Fruit fly (Drosophila melanogaster) whole organism, embryonic: Measurements from ENCODE around the gene Cpr65Av.

Experiments used
- Adf1 ChIP-seq: fragments of 200-800 bp; sonication (Bioruptor generic); IDR thresholded peaks from 2 replicates; pipeline ENCODE4 v1.3.6; 2022; ENCODE audit warnings: missing biosample characterization, missing genetic modification characterization
- Atf3 ChIP-seq: fragments of 200-800 bp; sonication (Bioruptor generic); optimal IDR thresholded peaks from 3 replicates; lab custom pipeline; 2016; ENCODE audit warnings: missing biosample characterization, missing genetic modification characterization
- Atf6 ChIP-seq: fragments of 200-800 bp; sonication (Bioruptor generic); IDR thresholded peaks from 2 replicates; pipeline ENCODE4 v1.3.6; 2022; ENCODE audit warnings: missing biosample characterization, missing genetic modification characterization
- CG1024 ChIP-seq: fragments of 200-800 bp; sonication (Bioruptor generic); IDR thresholded peaks from 2 replicates; pipeline ENCODE4 v1.3.6; 2022; ENCODE audit warnings: missing biosample characterization, missing genetic modification characterization
- CG11085 ChIP-seq: fragments of 200-800 bp; sonication (Bioruptor generic); IDR thresholded peaks from 2 replicates; pipeline ENCODE4 v1.3.6; 2022; ENCODE audit warnings: missing biosample characterization, missing genetic modification characterization
- CG12391 ChIP-seq: fragments of 200-800 bp; sonication (Bioruptor generic); optimal IDR thresholded peaks from 3 replicates; lab custom pipeline; 2018; ENCODE audit warnings: missing biosample characterization, mild to moderate bottlenecking, missing genetic modification characterization, moderate library complexity
- CG12659 ChIP-seq: fragments of 200-800 bp; sonication (Bioruptor generic); optimal IDR thresholded peaks from 3 replicates; lab custom pipeline; 2017; ENCODE audit warnings: mild to moderate bottlenecking, missing biosample characterization, missing genetic modification reagents, missing genetic modification characterization
- CG13123 ChIP-seq: fragments of 200-800 bp; sonication (Bioruptor generic); optimal IDR thresholded peaks from 2 replicates; lab custom pipeline; 2016; ENCODE audit warnings: missing biosample characterization, missing genetic modification characterization
- CG13287 ChIP-seq: fragments of 200-800 bp; sonication (Bioruptor generic); IDR thresholded peaks from 2 replicates; pipeline ENCODE4 v1.3.6; 2022; ENCODE audit warnings: missing biosample characterization, missing genetic modification characterization; ENCODE audit not compliant: partially characterized antibody
- CG13424 ChIP-seq: fragments of 200-800 bp; sonication (Bioruptor generic); optimal IDR thresholded peaks from 2 replicates; lab custom pipeline; 2019; ENCODE audit warnings: missing biosample characterization, mild to moderate bottlenecking, missing genetic modification characterization, moderate library complexity
- CG14667 ChIP-seq: fragments of 200-800 bp; sonication (Bioruptor generic); IDR thresholded peaks from 2 replicates; pipeline ENCODE4 v1.3.6; 2022; ENCODE audit warnings: missing biosample characterization, missing genetic modification characterization
- CG1529 ChIP-seq: fragments of 200-800 bp; sonication (Bioruptor generic); optimal IDR thresholded peaks from 3 replicates; lab custom pipeline; 2018; ENCODE audit warnings: missing biosample characterization, missing genetic modification characterization
- CG17186 ChIP-seq: fragments of 200-800 bp; sonication (Bioruptor generic); optimal IDR thresholded peaks from 3 replicates; lab custom pipeline; 2017; ENCODE audit warnings: missing biosample characterization, missing genetic modification reagents, missing genetic modification characterization
- CG18262 ChIP-seq: fragments of 200-800 bp; optimal IDR thresholded peaks from 3 replicates; lab custom pipeline; 2019; ENCODE audit warnings: missing biosample characterization, mild to moderate bottlenecking, missing genetic modification characterization, moderate library complexity
- CG2116 ChIP-seq: fragments of 200-800 bp; sonication (Bioruptor generic); optimal IDR thresholded peaks from 3 replicates; lab custom pipeline; 2018; ENCODE audit warnings: missing biosample characterization, mild to moderate bottlenecking, missing genetic modification characterization
- CG3847 ChIP-seq: fragments of 200-800 bp; sonication (Bioruptor generic); IDR thresholded peaks from 2 replicates; pipeline ENCODE4 v1.3.6; 2022; ENCODE audit warnings: missing biosample characterization, missing genetic modification characterization
- CG6654 ChIP-seq: fragments of 200-800 bp; sonication (Bioruptor generic); optimal IDR thresholded peaks from 2 replicates; lab custom pipeline; 2017; ENCODE audit warnings: missing biosample characterization, mild to moderate bottlenecking, missing genetic modification characterization
- CG8924 ChIP-seq: fragments of 200-800 bp; optimal IDR thresholded peaks from 3 replicates; lab custom pipeline; 2019; ENCODE audit warnings: missing biosample characterization, mild to moderate bottlenecking, missing genetic modification characterization, moderate library complexity
- CG9437 ChIP-seq: fragments of 200-800 bp; sonication (Bioruptor generic); optimal IDR thresholded peaks from 2 replicates; lab custom pipeline; 2018; ENCODE audit warnings: missing biosample characterization, mild to moderate bottlenecking, missing genetic modification characterization
- CHES-1-like ChIP-seq: fragments of 200-800 bp; sonication (Bioruptor generic); optimal IDR thresholded peaks from 2 replicates; lab custom pipeline; 2016; ENCODE audit warnings: missing biosample characterization, missing genetic modification characterization
- D19B ChIP-seq: fragments of 200-800 bp; sonication (Bioruptor generic); optimal IDR thresholded peaks from 2 replicates; lab custom pipeline; 2017; ENCODE audit warnings: missing biosample characterization, mild to moderate bottlenecking, missing genetic modification characterization
- Doc3 ChIP-seq: fragments of 200-800 bp; sonication (Bioruptor generic); IDR thresholded peaks from 3 replicates; pipeline ENCODE4 v1.3.6; 2022; ENCODE audit warnings: missing biosample characterization, missing genetic modification characterization; ENCODE audit not compliant: partially characterized antibody
- Drgx ChIP-seq: fragments of 200-800 bp; sonication (Bioruptor generic); IDR thresholded peaks from 2 replicates; pipeline ENCODE4 v1.3.6; 2022; ENCODE audit warnings: missing biosample characterization, missing genetic modification characterization
- Jarid2 ChIP-seq: fragments of 200-800 bp; sonication (Bioruptor generic); optimal IDR thresholded peaks from 3 replicates; lab custom pipeline; 2017; ENCODE audit warnings: mild to moderate bottlenecking, missing biosample characterization, missing genetic modification reagents, missing genetic modification characterization
- NFAT ChIP-seq: fragments of 200-800 bp; sonication (Bioruptor generic); IDR thresholded peaks from 2 replicates; pipeline ENCODE4 v1.3.6; 2022; ENCODE audit warnings: missing biosample characterization, missing genetic modification characterization
- Opbp ChIP-seq: fragments of 200-800 bp; sonication (Bioruptor generic); IDR thresholded peaks from 3 replicates; pipeline ENCODE4 v1.3.6; 2022; ENCODE audit warnings: missing biosample characterization, missing genetic modification characterization; ENCODE audit not compliant: partially characterized antibody
- Ptx1 ChIP-seq: fragments of 200-800 bp; sonication (Bioruptor generic); IDR thresholded peaks from 2 replicates; pipeline ENCODE4 v1.3.6; 2022; ENCODE audit warnings: missing biosample characterization, missing genetic modification characterization
- Sox100B ChIP-seq: fragments of 200-800 bp; sonication (Bioruptor generic); optimal IDR thresholded peaks from 3 replicates; lab custom pipeline; 2018; ENCODE audit warnings: missing biosample characterization, mild to moderate bottlenecking, missing genetic modification characterization
- Stat92E ChIP-seq, 3 experiments: fragments of >200 bp in 2 of 3; fragments of 200-800 bp in 1 of 3; sonication (Bioruptor generic) in 1 of 3; optimal IDR thresholded peaks; 2 replicates each; lab custom pipeline; 2017 to 2019; ENCODE audit warnings: missing biosample characterization in 3 of 3, missing genetic modification characterization in 3 of 3, mild to moderate bottlenecking in 1 of 3, moderate library complexity in 1 of 3
- al ChIP-seq: fragments of 200-800 bp; sonication (Bioruptor generic); IDR thresholded peaks from 2 replicates; pipeline ENCODE4 v1.3.6; 2022; ENCODE audit warnings: missing biosample characterization, missing genetic modification characterization
- az2 ChIP-seq: fragments of 200-800 bp; sonication (Bioruptor generic); optimal IDR thresholded peaks from 3 replicates; lab custom pipeline; 2016; ENCODE audit warnings: missing biosample characterization, missing genetic modification characterization
- corto ChIP-seq: fragments of 200-800 bp; sonication (Bioruptor generic); optimal IDR thresholded peaks from 2 replicates; lab custom pipeline; 2016; ENCODE audit warnings: missing biosample characterization, mild to moderate bottlenecking, missing genetic modification characterization, moderate library complexity
- dm ChIP-seq: fragments of 200-800 bp; sonication (Bioruptor generic); optimal IDR thresholded peaks from 3 replicates; lab custom pipeline; 2016; ENCODE audit warnings: missing biosample characterization, missing genetic modification characterization
- en ChIP-seq: fragments of 200-800 bp; sonication (Bioruptor generic); optimal IDR thresholded peaks from 2 replicates; lab custom pipeline; 2016; ENCODE audit warnings: missing biosample characterization, missing genetic modification characterization
- fd96Cb ChIP-seq: fragments of 200-800 bp; sonication (Bioruptor generic); optimal IDR thresholded peaks from 2 replicates; lab custom pipeline; 2018; ENCODE audit warnings: missing biosample characterization, mild to moderate bottlenecking, missing genetic modification characterization, moderate library complexity
- fru ChIP-seq: fragments of >200 bp; optimal IDR thresholded peaks from 2 replicates; lab custom pipeline; 2017
- hbn ChIP-seq: fragments of 200-800 bp; sonication (Bioruptor generic); IDR thresholded peaks from 2 replicates; pipeline ENCODE4 v1.3.6; 2022; ENCODE audit warnings: missing biosample characterization, missing genetic modification characterization; ENCODE audit not compliant: partially characterized antibody
- inv ChIP-seq: fragments of 200-800 bp; sonication (Bioruptor generic); IDR thresholded peaks from 2 replicates; pipeline ENCODE4 v1.3.6; 2022; ENCODE audit warnings: missing biosample characterization, missing genetic modification characterization; ENCODE audit not compliant: partially characterized antibody
- knrl ChIP-seq: fragments of 200-800 bp; sonication (Bioruptor generic); IDR thresholded peaks from 3 replicates; pipeline ENCODE4 v1.3.6; 2022; ENCODE audit warnings: missing biosample characterization, missing genetic modification characterization; ENCODE audit not compliant: partially characterized antibody
- lmd ChIP-seq: fragments of 200-800 bp; sonication (Bioruptor generic); IDR thresholded peaks from 2 replicates; pipeline ENCODE4 v1.3.6; 2022; ENCODE audit warnings: missing biosample characterization, missing genetic modification characterization
- luna ChIP-seq: fragments of 200-800 bp; sonication (Bioruptor generic); optimal IDR thresholded peaks from 2 replicates; lab custom pipeline; 2016; ENCODE audit warnings: missing biosample characterization, missing genetic modification characterization
- mirr ChIP-seq: fragments of 200-800 bp; sonication (Bioruptor generic); optimal IDR thresholded peaks from 3 replicates; lab custom pipeline; 2018; ENCODE audit warnings: missing biosample characterization, mild to moderate bottlenecking, missing genetic modification characterization
- nmo ChIP-seq: fragments of 200-800 bp; sonication (Bioruptor generic); optimal IDR thresholded peaks from 2 replicates; lab custom pipeline; 2018; ENCODE audit warnings: missing biosample characterization, mild to moderate bottlenecking, missing genetic modification characterization, moderate library complexity
- pros ChIP-seq: fragments of 200-800 bp; sonication (Bioruptor generic); optimal IDR thresholded peaks from 3 replicates; lab custom pipeline; 2019; ENCODE audit warnings: missing biosample characterization, mild to moderate bottlenecking, missing genetic modification characterization, moderate library complexity
- tgo ChIP-seq: fragments of 200-800 bp; sonication (Bioruptor generic); IDR thresholded peaks from 3 replicates; pipeline ENCODE4 v1.3.6; 2022; ENCODE audit warnings: missing biosample characterization, missing genetic modification characterization
- tx ChIP-seq: fragments of 200-800 bp; sonication (Bioruptor generic); optimal IDR thresholded peaks from 2 replicates; lab custom pipeline; 2016; ENCODE audit warnings: missing biosample characterization, missing genetic modification characterization
- usp ChIP-seq: fragments of >200 bp; optimal IDR thresholded peaks from 2 replicates; lab custom pipeline; 2017; ENCODE audit warnings: missing biosample characterization, missing genetic modification characterization
- vnd ChIP-seq: fragments of 200-800 bp; sonication (Bioruptor generic); IDR thresholded peaks from 3 replicates; pipeline ENCODE4 v1.3.6; 2022; ENCODE audit warnings: missing biosample characterization, missing genetic modification characterization; ENCODE audit not compliant: partially characterized antibody
- zen2 ChIP-seq: fragments of 200-800 bp; sonication (Bioruptor generic); IDR thresholded peaks from 3 replicates; pipeline ENCODE4 v1.3.6; 2022; ENCODE audit warnings: missing biosample characterization, missing genetic modification characterization; ENCODE audit not compliant: partially characterized antibody

The Cpr65Av gene

DNA sequence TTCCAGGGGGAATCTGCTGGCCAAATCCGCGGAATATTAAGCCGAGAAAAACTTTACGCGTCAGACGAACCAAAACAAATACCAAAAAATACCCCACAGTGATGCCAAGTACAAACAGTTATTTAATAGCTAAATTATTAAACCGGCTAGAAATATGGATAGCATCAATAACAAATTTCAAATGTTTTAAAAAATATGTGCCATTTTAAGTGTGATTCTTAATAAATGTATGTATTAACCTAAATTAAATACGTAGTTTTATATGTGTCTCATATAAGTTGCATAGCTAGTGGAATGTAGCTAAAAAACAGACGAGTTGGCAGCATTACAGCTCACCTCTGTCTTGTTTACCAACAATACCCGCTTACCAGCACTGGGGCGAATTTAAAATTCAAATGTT lies 42.0 kb upstream of the Cpr65Av start, which contains the start of gene CG10274 (continued):
- TF ChIP-seq inv (GFP tag; lab: Robert Waterston, UW) (no peak), Adf1 (GFP tag; lab: Robert Waterston, UW) (no peak; the same call in 1 of the 2 replicates), fd96Cb (tag; lab: Kevin White, UChicago) (peak; percentile 65), dm (GFP tag; lab: Kevin White, UChicago) (peak; percentile 30), CG9437 (GFP tag; lab: Kevin White, UChicago) (peak; percentile 67), NFAT (GFP tag; lab: Robert Waterston, UW) (peak; percentile 59; the same call in 1 of the 2 replicates), al (GFP tag; lab: Robert Waterston, UW) (peak; percentile 76), CG14667 (GFP tag; lab: Robert Waterston, UW) (peak; percentile 39), vnd (no peak), Atf6 (peak; percentile 66), mirr (no peak), CG17186 (GFP tag; lab: Kevin White, UChicago) (peak; percentile 66), CG1024 (GFP tag; lab: Robert Waterston, UW) (0 out of 2 replicates have a peak, but pooled peaks have one; percentile 26), D19B (GFP tag; lab: Kevin White, UChicago) (no peak), CHES-1-like (GFP tag; lab: Kevin White, UChicago) (peak; percentile 79), az2 (peak; percentile 79), usp (GFP tag; lab: Kevin White, UChicago) (no peak), CG6654 (GFP tag; lab: Kevin White, UChicago) (peak; percentile 18), tx (GFP tag; lab: Kevin White, UChicago) (peak; percentile 45), CG8924 (tag; lab: Kevin White, UChicago) (peak; percentile 79), CG18262 (tag; lab: Kevin White, UChicago) (peak; percentile 76), Drgx (GFP tag; lab: Robert Waterston, UW) (peak; percentile 37; the same call in 1 of the 2 replicates), nmo (peak; percentile 91)

DNA sequence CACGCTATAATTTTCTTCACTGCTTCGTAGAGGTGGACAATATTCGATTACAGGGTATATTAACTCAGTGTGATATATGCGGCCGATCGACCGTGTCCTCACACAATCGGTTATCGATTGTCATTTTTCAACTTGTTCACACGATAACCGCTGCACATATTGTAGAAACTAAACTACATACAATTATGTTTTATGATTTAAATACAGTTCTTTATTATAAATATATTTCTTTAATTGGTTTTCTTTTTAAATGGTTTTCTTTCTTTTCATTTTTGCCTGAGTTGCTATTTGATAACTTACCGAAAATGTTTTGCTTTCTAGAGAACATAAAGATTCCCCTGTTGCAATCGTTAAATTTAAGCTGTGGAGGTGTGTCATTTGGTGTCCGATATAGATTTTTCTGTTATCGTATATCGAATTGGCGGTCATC lies 34.1 kb upstream of the Cpr65Av start, which contains the start of the genes fmt and CG7376:
Gene fmt (minus strand): TSS at position 55 of the 430 bp plus-strand sequence.
Gene CG7376 (plus strand): TSS at position 423 of the 430 bp plus-strand sequence.
- TF ChIP-seq Opbp = peak; percentile 78; the same call in 2 of the 3 replicates
- peak; percentile 93 for TF ChIP-seq CG2116 (GFP tag; lab: Kevin White, UChicago)
- TF ChIP-seq tgo (GFP tag; lab: Robert Waterston, UW) = no peak
- peak; percentile 80 for TF ChIP-seq CG12659 (GFP tag; lab: Kevin White, UChicago)
- peak; percentile 66 for TF ChIP-seq inv (GFP tag; lab: Robert Waterston, UW)
- no peak for TF ChIP-seq pros
- TF ChIP-seq en (GFP tag; lab: Kevin White, UChicago) = no peak
- peak; percentile 76 for TF ChIP-seq knrl (GFP tag; lab: Robert Waterston, UW)
- no peak for TF ChIP-seq CG11085 (GFP tag; lab: Robert Waterston, UW)
- TF ChIP-seq hbn = peak; percentile 40; the same call in 1 of the 2 replicates
- no peak for TF ChIP-seq luna (GFP tag; lab: Kevin White, UChicago)
- TF ChIP-seq CG1529 (GFP tag; lab: Kevin White, UChicago) = no peak
- peak; percentile 4 for TF ChIP-seq CG9437 (GFP tag; lab: Kevin White, UChicago)
- TF ChIP-seq Jarid2 (GFP tag; lab: Kevin White, UChicago) = no peak
- TF ChIP-seq CG3847 (GFP tag; lab: Robert Waterston, UW) = peak; percentile 51
- TF ChIP-seq Ptx1 (GFP tag; lab: Robert Waterston, UW) = no peak
- no peak for TF ChIP-seq corto (GFP tag; lab: Kevin White, UChicago)
- TF ChIP-seq dm (GFP tag; lab: Kevin White, UChicago) = no peak
- 0 out of 3 replicates have a peak, but pooled peaks have one; percentile 47 for TF ChIP-seq Doc3 (GFP tag; lab: Robert Waterston, UW)
- TF ChIP-seq Stat92E (GFP tag; optimal IDR thresholded peaks at IDR 0.05; lab: Kevin White, UChicago) = peak in 1 of 3 experiments; percentile 64
- peak; percentile 54; the same call in 1 of the 3 replicates for TF ChIP-seq zen2 (GFP tag; lab: Robert Waterston, UW)
- no peak for TF ChIP-seq fru (lab: Kevin White, UChicago)
- TF ChIP-seq Sox100B (GFP tag; lab: Kevin White, UChicago) = no peak
- TF ChIP-seq CG13123 (GFP tag; lab: Kevin White, UChicago) = no peak
- no peak for TF ChIP-seq lmd (GFP tag; lab: Robert Waterston, UW)
- TF ChIP-seq CG13424 (tag; lab: Kevin White, UChicago) = peak; percentile 58
- peak; percentile 70 for TF ChIP-seq CG13287 (GFP tag; lab: Robert Waterston, UW)
- no peak for TF ChIP-seq Atf3 (GFP tag; lab: Kevin White, UChicago)
- peak; percentile 68 for TF ChIP-seq CG12391
